Worm (Caenorhabditis elegans): ENCODE data around the gene M162.15.

M162.15 gene

DNA sequence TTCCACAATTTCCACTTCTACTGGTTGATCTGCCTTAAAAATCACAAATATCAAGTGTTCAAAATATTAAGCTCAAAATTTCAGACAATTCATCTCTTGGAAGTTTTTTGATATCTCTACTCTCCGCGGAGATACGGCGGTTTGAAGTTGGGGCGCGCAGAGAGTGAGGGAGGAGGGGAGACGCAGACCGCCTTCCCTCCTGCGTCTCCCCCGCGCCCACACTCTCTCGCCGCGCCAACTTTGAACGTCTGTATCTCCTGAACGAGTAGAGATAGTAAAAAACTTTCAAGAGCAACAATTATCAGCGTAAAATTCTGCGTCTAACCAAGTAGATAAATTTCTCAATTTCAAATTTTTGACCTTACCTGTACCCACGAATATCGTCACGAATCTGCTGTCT, 43.6 kb downstream of the M162.15 start:
- TF ChIP-seq sdz-12 (GFP tag; optimal IDR thresholded peaks at IDR 0.05) (no peak), ces-1 (GFP tag; optimal IDR thresholded peaks at IDR 0.05) (no peak), ceh-62 (tag; optimal IDR thresholded peaks at IDR 0.05) (no peak), lin-13 (GFP tag; optimal IDR thresholded peaks at IDR 0.05) (peak; percentile 9), set-16 (GFP tag; IDR thresholded peaks at IDR 0.05) (peak; percentile 75), spr-1 (tag; optimal IDR thresholded peaks at IDR 0.05) (no peak)

DNA sequence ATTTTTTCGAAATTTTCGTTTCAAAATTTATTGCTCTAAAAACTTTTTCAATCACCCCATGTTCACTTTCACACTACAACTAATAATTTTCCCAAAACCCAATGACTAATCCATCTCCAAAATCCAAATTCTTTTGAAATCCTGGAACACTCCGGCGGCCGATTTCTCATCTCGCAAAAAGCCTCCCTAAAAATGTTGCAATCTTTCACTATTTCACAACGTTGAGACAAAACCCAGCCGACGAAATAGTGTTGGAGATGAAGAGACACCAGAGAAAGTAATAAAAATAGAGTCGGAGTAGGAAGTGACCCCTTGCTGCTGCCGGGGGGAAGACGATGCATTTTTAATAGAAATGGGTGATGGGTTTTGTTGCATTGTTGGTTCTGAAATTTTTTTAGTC, 47.0 kb downstream of the M162.15 start:
- TF ChIP-seq nhr-28 (tag; optimal IDR thresholded peaks at IDR 0.05) (no peak), daf-19 (GFP tag; conservative IDR thresholded peaks at IDR 0.05) (no peak), tag-97 (GFP tag; IDR thresholded peaks at IDR 0.05) (no peak), hif-1 (tag; optimal IDR thresholded peaks at IDR 0.05) (no peak), aha-1 (tag) (peak; percentile 75)

ce11 chrV:19722881-19723280, 48.7 kb downstream of the M162.15 start:
- TF ChIP-seq F26F4.8 (GFP tag; conservative IDR thresholded peaks at IDR 0.05), result 0 out of 2 replicates have a peak, but pooled peaks have one; percentile 39
- peak; percentile 35 for TF ChIP-seq Y5F2A.4 (GFP tag; optimal IDR thresholded peaks at IDR 0.05)
- TF ChIP-seq saeg-2 (GFP tag; IDR thresholded peaks at IDR 0.05), result 0 out of 2 replicates have a peak, but pooled peaks have one; percentile 56
- 0 out of 2 replicates have a peak, but pooled peaks have one; percentile 40 for TF ChIP-seq F44E2.7 (GFP tag; IDR thresholded peaks at IDR 0.05)
- peak; percentile 16; the same call in 1 of the 2 replicates for TF ChIP-seq ctbp-1 (GFP tag; IDR thresholded peaks at IDR 0.05)
- no peak for TF ChIP-seq F10B5.3 (tag; optimal IDR thresholded peaks at IDR 0.05)
- peak; percentile 64 for TF ChIP-seq set-16 (GFP tag; IDR thresholded peaks at IDR 0.05)
- no peak for TF ChIP-seq mxl-2 (GFP tag; conservative IDR thresholded peaks at IDR 0.05)
- no peak for TF ChIP-seq fos-1 (tag; optimal IDR thresholded peaks at IDR 0.05)
- peak in 1 of 2 experiments; percentile 83 for TF ChIP-seq unc-62 (GFP tag; optimal IDR thresholded peaks at IDR 0.05 in 1 of 2)
- no peak for TF ChIP-seq unc-62 (tag; optimal IDR thresholded peaks at IDR 0.05)
- peak; percentile 27 for TF ChIP-seq hlh-11 (tag; optimal IDR thresholded peaks at IDR 0.05)
- TF ChIP-seq snpc-1.2 (GFP tag; IDR thresholded peaks at IDR 0.05), result 0 out of 2 replicates have a peak, but pooled peaks have one; percentile 39
- no peak for TF ChIP-seq zag-1 (tag; optimal IDR thresholded peaks at IDR 0.05)
- peak; percentile 67 for TF ChIP-seq hmg-1.1 (GFP tag; IDR thresholded peaks at IDR 0.05)
- TF ChIP-seq lin-1 (GFP tag; IDR thresholded peaks at IDR 0.05), result 0 out of 2 replicates have a peak, but pooled peaks have one; percentile 20
- TF ChIP-seq dmd-6 (GFP tag; IDR thresholded peaks at IDR 0.05), result peak; percentile 52
- 0 out of 2 replicates have a peak, but pooled peaks have one; percentile 44 for TF ChIP-seq vab-7 (GFP tag; IDR thresholded peaks at IDR 0.05)
- TF ChIP-seq dmd-9 (GFP tag; IDR thresholded peaks at IDR 0.05), result 0 out of 2 replicates have a peak, but pooled peaks have one; percentile 42
- TF ChIP-seq lsy-2 (tag; optimal IDR thresholded peaks at IDR 0.05), result no peak
- peak; percentile 43; the same call in 1 of the 2 replicates for TF ChIP-seq tra-1 (GFP tag; IDR thresholded peaks at IDR 0.05)
- TF ChIP-seq aha-1 (tag), result peak; percentile 43
- TF ChIP-seq egl-27 (tag; optimal IDR thresholded peaks at IDR 0.05), result no peak
- TF ChIP-seq ces-1 (GFP tag; optimal IDR thresholded peaks at IDR 0.05), result no peak
- peak in 1 of 2 experiments; percentile 9 for TF ChIP-seq daf-16 (GFP tag; optimal IDR thresholded peaks at IDR 0.05)
- TF ChIP-seq daf-16 (tag; optimal IDR thresholded peaks at IDR 0.05), result no peak
- 0 out of 2 replicates have a peak, but pooled peaks have one; percentile 31 for TF ChIP-seq lin-29 (GFP tag; IDR thresholded peaks at IDR 0.05)
- 0 out of 2 replicates have a peak, but pooled peaks have one; percentile 51 for TF ChIP-seq nhr-42 (GFP tag; IDR thresholded peaks at IDR 0.05)
- peak; percentile 87 for TF ChIP-seq egl-43 (GFP tag; IDR thresholded peaks at IDR 0.05)
- TF ChIP-seq nhr-6 (tag; optimal IDR thresholded peaks at IDR 0.05), result peak; percentile 1
- peak; percentile 47 for TF ChIP-seq lin-38 (GFP tag; IDR thresholded peaks at IDR 0.05)
- TF ChIP-seq pha-4 (GFP tag; IDR thresholded peaks at IDR 0.05), result peak; percentile 45; the same call in 1 of the 2 replicates
- no peak for TF ChIP-seq pha-4 (tag; optimal IDR thresholded peaks at IDR 0.05)
- TF ChIP-seq pqm-1 (tag; optimal IDR thresholded peaks at IDR 0.05), result no peak
- peak; percentile 73 for TF ChIP-seq lim-7 (GFP tag; IDR thresholded peaks at IDR 0.05)
- peak; percentile 69; the same call in 1 of the 2 replicates for TF ChIP-seq D1046.2 (GFP tag; IDR thresholded peaks at IDR 0.05)
- no peak for TF ChIP-seq zip-11 (GFP tag; IDR thresholded peaks at IDR 0.05)
- no peak for TF ChIP-seq hif-1 (tag; optimal IDR thresholded peaks at IDR 0.05)
